Worm (Caenorhabditis elegans): ENCODE data around the gene tba-8.

- TF ChIP-seq him-1 (tag; optimal IDR thresholded peaks at IDR 0.05) = no peak
- TF ChIP-seq dao-5 (tag; optimal IDR thresholded peaks at IDR 0.05) = no peak
Measured at ce11 chrX:9446177-9446694, 11.9 kb downstream of the tba-8 start, which contains the start of gene ZK899.1.

Data from whole organism, L4/young adult.